Fruit fly (Drosophila melanogaster) whole organism: Measurements from ENCODE around the gene CG14926.

Experiments used
- Dll ChIP-seq: fragments of >200 bp; optimal IDR thresholded peaks from 2 replicates; lab custom pipeline; 2017
- EcR ChIP-seq, 2 experiments: fragments of >200 bp; optimal IDR thresholded peaks; 2 replicates each; lab custom pipeline; 2017; ENCODE audit warnings: missing biosample characterization in 2 of 2, missing genetic modification characterization in 2 of 2, missing genetic modification reagents in 2 of 2
- usp ChIP-seq: fragments of >200 bp; optimal IDR thresholded peaks from 2 replicates; lab custom pipeline; 2017; ENCODE audit warnings: missing biosample characterization, missing genetic modification characterization, mixed read lengths

DNA sequence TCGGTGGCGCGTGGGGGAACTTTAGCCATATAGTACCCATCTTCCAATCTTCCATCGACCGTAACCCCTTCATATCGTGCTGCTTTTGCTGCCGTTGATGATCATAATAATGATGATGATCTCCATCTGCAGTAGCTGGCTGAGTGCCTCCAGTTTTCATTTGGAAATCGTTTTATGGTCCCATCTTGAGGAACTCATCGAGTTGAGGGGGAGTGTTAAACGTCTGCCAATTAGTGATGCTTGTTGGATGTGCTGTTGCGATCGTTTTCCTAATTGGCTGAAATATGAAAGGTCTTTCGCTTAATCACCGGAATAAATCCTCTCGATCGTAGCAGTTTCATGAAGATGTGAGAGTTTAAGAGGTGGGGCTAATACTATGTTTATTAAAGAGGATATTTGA is 2.0 kb upstream of the CG14926 start:
- no peak for TF ChIP-seq usp (GFP tag; lab: Kevin White, UChicago)
- no peak for TF ChIP-seq EcR (GFP tag; optimal IDR thresholded peaks at IDR 0.05; lab: Kevin White, UChicago)
- TF ChIP-seq Dll (lab: Kevin White, UChicago): no peak
